Worm (Caenorhabditis elegans): ENCODE results near the gene C25E10.7.

Gene C25E10.7

ce11 chrV:9047555-9048049, 3.4 kb downstream of the C25E10.7 start, which contains the start of gene C25E10.17:
Gene C25E10.17, minus strand, starts transcription at chrV:9047605.
- TF ChIP-seq aha-1 (tag) (peak; percentile 92), lin-39 (tag; optimal IDR thresholded peaks at IDR 0.05) (no peak)

ce11 chrV:9044871-9045270, 6.1 kb downstream of the C25E10.7 start, which contains the start of gene nhr-30:
Gene nhr-30, plus strand, starts transcription at chrV:9045171.
- TF ChIP-seq unc-62 (GFP tag; optimal IDR thresholded peaks at IDR 0.05 in 1 of 2) (peak in 1 of 2 experiments; percentile 1), unc-62 (tag; optimal IDR thresholded peaks at IDR 0.05) (no peak), set-16 (GFP tag; IDR thresholded peaks at IDR 0.05) (no peak)

- TF ChIP-seq php-3 (GFP tag; IDR thresholded peaks at IDR 0.05) (no peak), dmd-6 (GFP tag; IDR thresholded peaks at IDR 0.05) (no peak), arid-1 (GFP tag; conservative IDR thresholded peaks at IDR 0.05) (no peak), spr-1 (tag; optimal IDR thresholded peaks at IDR 0.05) (no peak), lin-39 (tag; optimal IDR thresholded peaks at IDR 0.05) (no peak), ztf-11 (tag; optimal IDR thresholded peaks at IDR 0.05) (no peak), tra-1 (GFP tag; IDR thresholded peaks at IDR 0.05) (no peak), F26F4.8 (GFP tag; conservative IDR thresholded peaks at IDR 0.05) (no peak), hif-1 (tag; optimal IDR thresholded peaks at IDR 0.05) (no peak), F10B5.3 (tag; optimal IDR thresholded peaks at IDR 0.05) (no peak), ceh-28 (tag; optimal IDR thresholded peaks at IDR 0.05) (no peak), nhr-28 (tag; optimal IDR thresholded peaks at IDR 0.05) (no peak)
These were observed 10.0 kb downstream of the C25E10.7 start, which contains the start of gene cyp-33B1 for ce11 chrV:9041030-9041429. Gene cyp-33B1, plus strand, starts transcription at chrV:9041330.

- TF ChIP-seq aha-1 (tag), result peak; percentile 31
- TF ChIP-seq mxl-2 (GFP tag; conservative IDR thresholded peaks at IDR 0.05), result no peak
- TF ChIP-seq ztf-7 (tag; optimal IDR thresholded peaks at IDR 0.05), result no peak
- TF ChIP-seq unc-39 (tag; optimal IDR thresholded peaks at IDR 0.05), result no peak
These were observed 15.3 kb downstream of the C25E10.7 start, which contains the start of gene srsx-34 for ce11 chrV:9035685-9036084. Gene srsx-34, plus strand, starts transcription at chrV:9035985.

- TF ChIP-seq duxl-1 (tag; optimal IDR thresholded peaks at IDR 0.05; ENCODE audit: poor library complexity), result no peak
- TF ChIP-seq lin-13 (GFP tag; optimal IDR thresholded peaks at IDR 0.05), result no peak
- no peak for TF ChIP-seq ztf-7 (tag; optimal IDR thresholded peaks at IDR 0.05)
- TF ChIP-seq aha-1 (tag), result peak; percentile 37
- no peak for TF ChIP-seq mxl-2 (GFP tag; conservative IDR thresholded peaks at IDR 0.05)
- TF ChIP-seq nhr-10 (tag; optimal IDR thresholded peaks at IDR 0.05), result no peak
These were observed 17.7 kb downstream of the C25E10.7 start, which contains the start of gene C25E10.4 for ce11 chrV:9033267-9033666. Gene C25E10.4, plus strand, starts transcription at chrV:9033567.

ce11 chrV:9030248-9030647, 20.8 kb downstream of the C25E10.7 start, which contains the start of gene C25E10.5:
Gene C25E10.5, plus strand, starts transcription at chrV:9030548.
- TF ChIP-seq unc-130 (GFP tag; optimal IDR thresholded peaks at IDR 0.05), result no peak
- TF ChIP-seq ceh-20 (GFP tag; IDR thresholded peaks at IDR 0.05), result no peak
- TF ChIP-seq sdz-12 (GFP tag; optimal IDR thresholded peaks at IDR 0.05), result no peak
- TF ChIP-seq ceh-62 (tag; optimal IDR thresholded peaks at IDR 0.05), result no peak
- no peak for TF ChIP-seq hlh-11 (tag; optimal IDR thresholded peaks at IDR 0.05)
- TF ChIP-seq fos-1 (tag; optimal IDR thresholded peaks at IDR 0.05), result no peak
- TF ChIP-seq nhr-102 (tag; optimal IDR thresholded peaks at IDR 0.05), result no peak
- TF ChIP-seq snpc-4 (tag; optimal IDR thresholded peaks at IDR 0.05), result no peak
- TF ChIP-seq T20F7.1 (GFP tag; optimal IDR thresholded peaks at IDR 0.05), result no peak

Data from whole organism, L4 larva.